2 fruit fly cellular contexts compared by ENCODE assay signal in the genomic region with DNA sequence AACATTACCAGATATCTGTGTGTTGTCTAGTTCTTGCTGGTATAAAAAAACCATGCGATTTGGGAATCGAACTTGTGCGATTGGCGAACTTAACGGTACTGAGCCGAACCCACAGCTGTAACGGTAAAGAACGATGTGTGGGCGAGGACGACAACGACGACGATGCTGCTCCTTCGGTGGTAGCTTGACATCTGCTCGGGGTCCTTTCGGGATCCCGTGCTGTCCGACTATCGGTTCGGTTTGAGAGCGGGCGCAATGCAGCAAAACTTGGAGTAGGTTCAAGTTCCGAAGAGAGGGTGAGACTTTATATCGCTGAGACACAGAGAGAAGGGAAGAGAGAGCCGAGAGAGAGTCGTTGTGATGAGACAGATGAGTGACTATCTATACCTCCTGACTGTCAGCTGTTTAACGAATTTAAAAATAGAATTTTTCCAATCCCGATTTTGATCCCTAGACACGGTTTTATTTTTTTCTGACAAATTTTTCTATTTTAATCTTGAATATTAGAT.
A peak's percentile ranks its signal among the peaks of the same experiment; 100 is the strongest.
TF ChIP-seq lines count a peak whose summit lies in the region.

TSS of gene CG17364 (minus strand) at position 168 of the 509 bp plus-strand sequence.

- TF ChIP-seq CTCF in whole organism, embryonic (GFP tag; optimal IDR thresholded peaks at IDR 0.05; lab: Kevin White, UChicago), result no peak

TF ChIP-seq in whole organism, embryonic, 481 proteins besides CTCF, POLR2A, EP300 and RAD21 (continues in another document):
- no peak for TF ChIP-seq MTF-1 (GFP tag; optimal IDR thresholded peaks at IDR 0.05; lab: Kevin White, UChicago; ENCODE audit: borderline replicate concordance)
- TF ChIP-seq ci (GFP tag; IDR thresholded peaks at IDR 0.05; lab: Robert Waterston, UW), result 0 out of 3 replicates have a peak, but pooled peaks have one; percentile 26
- TF ChIP-seq zfh1 (GFP tag; IDR thresholded peaks at IDR 0.05; lab: Robert Waterston, UW), result 0 out of 3 replicates have a peak, but pooled peaks have one; percentile 9
- TF ChIP-seq kay (GFP tag; optimal IDR thresholded peaks at IDR 0.05; lab: Kevin White, UChicago), result no peak
- TF ChIP-seq wor (GFP tag; IDR thresholded peaks at IDR 0.05; lab: Robert Waterston, UW), result no peak
- TF ChIP-seq Stat92E (GFP tag; optimal IDR thresholded peaks at IDR 0.05; lab: Kevin White, UChicago), result no peak
- 0 out of 3 replicates have a peak, but pooled peaks have one; percentile 22 for TF ChIP-seq so (GFP tag; IDR thresholded peaks at IDR 0.05; lab: Robert Waterston, UW)
- no peak for TF ChIP-seq slp2 (GFP tag; optimal IDR thresholded peaks at IDR 0.05; lab: Kevin White, UChicago)
- no peak for TF ChIP-seq Fer3 (tag; optimal IDR thresholded peaks at IDR 0.05; lab: Kevin White, UChicago)
- TF ChIP-seq CG17385 (GFP tag; optimal IDR thresholded peaks at IDR 0.05; lab: Kevin White, UChicago), result no peak
- TF ChIP-seq Sry-δ (GFP tag; optimal IDR thresholded peaks at IDR 0.05; lab: Kevin White, UChicago), result no peak
- TF ChIP-seq Deaf1 (tag; optimal IDR thresholded peaks at IDR 0.05; lab: Kevin White, UChicago), result peak; percentile 96
- TF ChIP-seq bowl (GFP tag; IDR thresholded peaks at IDR 0.05; lab: Robert Waterston, UW), result no peak
- no peak for TF ChIP-seq hkb (optimal IDR thresholded peaks at IDR 0.05; lab: Kevin White, UChicago)
- no peak for TF ChIP-seq hkb (GFP tag; IDR thresholded peaks at IDR 0.05; lab: Robert Waterston, UW)
- TF ChIP-seq scrt (GFP tag; optimal IDR thresholded peaks at IDR 0.05; lab: Kevin White, UChicago), result no peak
- TF ChIP-seq CG9876 (GFP tag; optimal IDR thresholded peaks at IDR 0.05; lab: Kevin White, UChicago), result no peak
- no peak for TF ChIP-seq Hmr (GFP tag; optimal IDR thresholded peaks at IDR 0.05; lab: Kevin White, UChicago)
- TF ChIP-seq CG6689 (GFP tag; IDR thresholded peaks at IDR 0.05; lab: Robert Waterston, UW), result no peak
- TF ChIP-seq chinmo (GFP tag; IDR thresholded peaks at IDR 0.05; lab: Robert Waterston, UW; ENCODE audit: partially characterized antibody), result 0 out of 4 replicates have a peak, but pooled peaks have one; percentile 48
- TF ChIP-seq danr (GFP tag; IDR thresholded peaks at IDR 0.05; lab: Robert Waterston, UW), result no peak
- peak; percentile 69 to 72 for TF ChIP-seq Trl (optimal IDR thresholded peaks at IDR 0.05; lab: Kevin White, UChicago)
- no peak for TF ChIP-seq Trl (GFP tag; optimal IDR thresholded peaks at IDR 0.05; lab: Kevin White, UChicago)
- no peak for TF ChIP-seq CG3407 (GFP tag; optimal IDR thresholded peaks at IDR 0.05; lab: Kevin White, UChicago)
- no peak for TF ChIP-seq CG12942 (GFP tag; optimal IDR thresholded peaks at IDR 0.05; lab: Kevin White, UChicago)
- TF ChIP-seq CG30431 (GFP tag; optimal IDR thresholded peaks at IDR 0.05; lab: Kevin White, UChicago), result no peak
- no peak for TF ChIP-seq toy (GFP tag; IDR thresholded peaks at IDR 0.05; lab: Robert Waterston, UW)
- TF ChIP-seq CG6175 (GFP tag; IDR thresholded peaks at IDR 0.05; lab: Robert Waterston, UW), result no peak
- TF ChIP-seq CG13894 (tag; optimal IDR thresholded peaks at IDR 0.05; lab: Kevin White, UChicago), result peak; percentile 8
- no peak for TF ChIP-seq ttk (GFP tag; IDR thresholded peaks at IDR 0.05; lab: Robert Waterston, UW)
- TF ChIP-seq salm (tag; optimal IDR thresholded peaks at IDR 0.05; lab: Kevin White, UChicago), result no peak
- no peak for TF ChIP-seq sd (tag; optimal IDR thresholded peaks at IDR 0.05; lab: Kevin White, UChicago)
- TF ChIP-seq cad (GFP tag; optimal IDR thresholded peaks at IDR 0.05; lab: Kevin White, UChicago), result no peak
- TF ChIP-seq wdn (GFP tag; IDR thresholded peaks at IDR 0.05; lab: Robert Waterston, UW), result no peak
- no peak for TF ChIP-seq CG4360 (GFP tag; IDR thresholded peaks at IDR 0.05; lab: Robert Waterston, UW)
- peak; percentile 5 for TF ChIP-seq CG5180 (GFP tag; optimal IDR thresholded peaks at IDR 0.05; lab: Kevin White, UChicago)
- peak; percentile 17 for TF ChIP-seq yki (optimal IDR thresholded peaks at IDR 0.05; lab: Kevin White, UChicago)
- no peak for TF ChIP-seq fd102C (GFP tag; optimal IDR thresholded peaks at IDR 0.05; lab: Kevin White, UChicago)
- no peak for TF ChIP-seq Ptx1 (GFP tag; IDR thresholded peaks at IDR 0.05; lab: Robert Waterston, UW)
- no peak for TF ChIP-seq Dp (GFP tag; optimal IDR thresholded peaks at IDR 0.05; lab: Kevin White, UChicago)
- no peak for TF ChIP-seq prd (optimal IDR thresholded peaks at IDR 0.05; lab: Kevin White, UChicago)
- no peak for TF ChIP-seq prd (GFP tag; IDR thresholded peaks at IDR 0.05; lab: Robert Waterston, UW)
- TF ChIP-seq tx (GFP tag; optimal IDR thresholded peaks at IDR 0.05; lab: Kevin White, UChicago), result no peak
- no peak for TF ChIP-seq lab (GFP tag; optimal IDR thresholded peaks at IDR 0.05; lab: Kevin White, UChicago)

TF ChIP-seq in whole organism, prepupa, 60 proteins besides CTCF, POLR2A, EP300 and RAD21:
- TF ChIP-seq CG8119 (GFP tag; IDR thresholded peaks at IDR 0.05; lab: Robert Waterston, UW) (no peak), eg (GFP tag; IDR thresholded peaks at IDR 0.05; lab: Robert Waterston, UW) (0 out of 3 replicates have a peak, but pooled peaks have one; percentile 5)
